Fruit fly (Drosophila melanogaster) whole organism, adult: ENCODE data around the gene Pkg21D.

Source experiments
- Mnt ChIP-seq: fragments of 200-800 bp; sonication (Bioruptor generic); optimal IDR thresholded peaks from 2 replicates; lab custom pipeline; 2016; ENCODE audit warnings: missing biosample characterization, mild to moderate bottlenecking, missing genetic modification characterization
- cic ChIP-seq: fragments of 200-800 bp; sonication (Bioruptor generic); optimal IDR thresholded peaks from 2 replicates; lab custom pipeline; 2017; ENCODE audit warnings: missing biosample characterization, mild to moderate bottlenecking, missing genetic modification characterization, moderate library complexity
- cnc ChIP-seq, 2 experiments: fragments of >200 bp; optimal IDR thresholded peaks; 2 replicates each; lab custom pipeline; 2017

dm6 chr2L:779123-779584 is 11.4 kb downstream of the Pkg21D start, which contains the start of gene CG13947:
- TF ChIP-seq cic (GFP tag; lab: Kevin White, UChicago): no peak
- no peak for TF ChIP-seq Mnt (GFP tag; lab: Kevin White, UChicago)
- no peak for TF ChIP-seq cnc (optimal IDR thresholded peaks at IDR 0.05; lab: Kevin White, UChicago)
